Worm (Caenorhabditis elegans) whole organism, young adult: ENCODE measurements around the gene Y37E11AL.9.

ENCODE experiments used
- B0019.2 ChIP-seq: fragments of 200-800 bp; sonication (Bioruptor generic); conservative IDR thresholded peaks from 2 replicates; pipeline ENCODE4 v1.3.6; 2022; ENCODE audit warnings: missing genetic modification reagents, missing genetic modification characterization, missing compliant biosample characterization
- B0035.1 ChIP-seq: sonication (generic microtip); optimal IDR thresholded peaks from 2 replicates; lab custom pipeline; 2016; ENCODE audit warnings: missing genetic modification characterization, mild to moderate bottlenecking, missing compliant biosample characterization, missing genotype, missing genetic modification reagents
- B0336.3 ChIP-seq: fragments of 200-800 bp; sonication (Bioruptor generic); IDR thresholded peaks from 2 replicates; pipeline ENCODE4 v1.3.6; 2022; ENCODE audit warnings: missing genetic modification characterization, missing compliant biosample characterization
- C17E4.6 ChIP-seq: fragments of 200-800 bp; sonication (Bioruptor generic); IDR thresholded peaks from 2 replicates; pipeline ENCODE4 v1.3.6; 2022; ENCODE audit warnings: missing genetic modification reagents, missing genetic modification characterization, missing compliant biosample characterization
- F23B12.7 ChIP-seq: sonication (generic microtip); optimal IDR thresholded peaks from 2 replicates; lab custom pipeline; 2017; ENCODE audit warnings: missing genetic modification characterization, mild to moderate bottlenecking, missing compliant biosample characterization, antibody characterized with exemption, moderate library complexity; ENCODE audit not compliant: insufficient read depth
- F33H1.4 ChIP-seq: fragments of 200-800 bp; sonication (Bioruptor generic); IDR thresholded peaks from 2 replicates; pipeline ENCODE4 v1.3.6; 2022; ENCODE audit warnings: missing genetic modification reagents, missing genetic modification characterization, missing compliant biosample characterization
- F37B4.10 ChIP-seq: fragments of 200-800 bp; sonication (Bioruptor generic); IDR thresholded peaks from 2 replicates; pipeline ENCODE4 v1.3.6; 2022; ENCODE audit warnings: missing genetic modification characterization, missing compliant biosample characterization
- F49E8.2 ChIP-seq: sonication (generic microtip); optimal IDR thresholded peaks from 3 replicates; lab custom pipeline; 2017; ENCODE audit warnings: missing genetic modification characterization, mild to moderate bottlenecking, missing compliant biosample characterization, antibody characterized with exemption, moderate library complexity; ENCODE audit not compliant: insufficient read depth
- F57A8.1 ChIP-seq: fragments of 200-800 bp; sonication (Bioruptor generic); optimal IDR thresholded peaks from 2 replicates; lab custom pipeline; 2018; ENCODE audit warnings: mild to moderate bottlenecking, missing genetic modification characterization, moderate library complexity, missing compliant biosample characterization
- F57C9.4 ChIP-seq: sonication (generic microtip); optimal IDR thresholded peaks from 2 replicates; lab custom pipeline; 2017; ENCODE audit warnings: mild to moderate bottlenecking, missing genetic modification characterization, missing compliant biosample characterization
- K11D2.4 ChIP-seq: fragments of 200-800 bp; sonication (Bioruptor generic); IDR thresholded peaks from 2 replicates; pipeline ENCODE4 v1.3.6; 2022; ENCODE audit warnings: missing genetic modification reagents, missing genetic modification characterization, missing compliant biosample characterization
- K12H6.12 ChIP-seq: fragments of 200-800 bp; sonication (Bioruptor generic); optimal IDR thresholded peaks from 2 replicates; lab custom pipeline; 2018; ENCODE audit warnings: mild to moderate bottlenecking, missing genetic modification characterization, missing compliant biosample characterization
- Y67H2A.10 ChIP-seq: fragments of 200-800 bp; sonication (Bioruptor generic); conservative IDR thresholded peaks from 2 replicates; pipeline ENCODE4 v1.3.6; 2022; ENCODE audit warnings: missing genetic modification reagents, missing genetic modification characterization, missing compliant biosample characterization
- Y79H2A.3 ChIP-seq: fragments of 200-800 bp; sonication (Bioruptor generic); conservative IDR thresholded peaks from 2 replicates; pipeline ENCODE4 v1.3.6; 2022; ENCODE audit warnings: missing genetic modification reagents, missing genetic modification characterization, missing compliant biosample characterization
- aptf-2 ChIP-seq: fragments of 200-800 bp; sonication (Bioruptor generic); conservative IDR thresholded peaks from 2 replicates; pipeline ENCODE4 v1.3.6; 2022; ENCODE audit warnings: missing genetic modification reagents, missing genetic modification characterization, missing compliant biosample characterization
- atf-7 ChIP-seq: sonication (generic microtip); optimal IDR thresholded peaks from 2 replicates; lab custom pipeline; 2017; ENCODE audit warnings: mild to moderate bottlenecking, missing genetic modification characterization, missing compliant biosample characterization
- attf-6 ChIP-seq: fragments of 200-800 bp; sonication (Bioruptor generic); IDR thresholded peaks from 2 replicates; pipeline ENCODE4 v1.3.6; 2022; ENCODE audit warnings: missing genetic modification reagents, missing genetic modification characterization, missing compliant biosample characterization
- cebp-1 ChIP-seq, 2 experiments: fragments of 200-800 bp in 1 of 2; sonication (Bioruptor generic) in 1 of 2; sonication (generic microtip) in 1 of 2; IDR thresholded peaks in 1 of 2; optimal IDR thresholded peaks in 1 of 2; 2 replicates each; pipeline versions ENCODE4 v1.3.6 to Lab custom; 2017 to 2022; ENCODE audit warnings: missing compliant biosample characterization in 2 of 2, missing genetic modification characterization in 2 of 2, mild to moderate bottlenecking in 1 of 2, missing genetic modification reagents in 1 of 2, moderate library complexity in 1 of 2
- cebp-2 ChIP-seq: fragments of 200-800 bp; sonication (Bioruptor generic); IDR thresholded peaks from 2 replicates; pipeline ENCODE4 v1.3.6; 2022; ENCODE audit warnings: missing genetic modification characterization, missing compliant biosample characterization
- ceh-40 ChIP-seq: fragments of 200-800 bp; sonication (Bioruptor generic); IDR thresholded peaks from 2 replicates; pipeline ENCODE4 v1.3.6; 2022; ENCODE audit warnings: missing genetic modification characterization, missing compliant biosample characterization
- die-1 ChIP-seq: sonication (generic microtip); optimal IDR thresholded peaks from 2 replicates; lab custom pipeline; 2016; ENCODE audit warnings: missing genotype, mild to moderate bottlenecking, missing genetic modification characterization, missing compliant biosample characterization
- dpl-1 ChIP-seq: fragments of 150-350 bp; optimal IDR thresholded peaks from 2 replicates; lab custom pipeline; 2014; ENCODE audit warnings: missing biosample characterization, missing genetic modification reagents, missing genetic modification characterization
- ets-4 ChIP-seq: fragments of 200-800 bp; sonication (Bioruptor generic); optimal IDR thresholded peaks from 2 replicates; lab custom pipeline; 2018; ENCODE audit warnings: mild to moderate bottlenecking, missing genetic modification characterization, missing compliant biosample characterization
- fkh-3 ChIP-seq: sonication (generic microtip); optimal IDR thresholded peaks from 2 replicates; lab custom pipeline; 2016; ENCODE audit warnings: mild to moderate bottlenecking, missing genetic modification characterization, missing compliant biosample characterization
- him-1 ChIP-seq: sonication (generic microtip); optimal IDR thresholded peaks from 2 replicates; lab custom pipeline; 2016; ENCODE audit warnings: missing genotype, missing genetic modification reagents, missing genetic modification characterization, missing compliant biosample characterization
- hmg-1.2 ChIP-seq: fragments of 200-800 bp; sonication (Bioruptor generic); IDR thresholded peaks from 2 replicates; pipeline ENCODE4 v1.3.6; 2022; ENCODE audit warnings: missing genetic modification reagents, missing genetic modification characterization, missing compliant biosample characterization
- hmg-20 ChIP-seq: fragments of 200-800 bp; sonication (Bioruptor generic); IDR thresholded peaks from 2 replicates; pipeline ENCODE4 v1.3.6; 2022; ENCODE audit warnings: missing genetic modification reagents, missing genetic modification characterization, missing compliant biosample characterization
- lag-1 ChIP-seq: fragments of 200-800 bp; sonication (Bioruptor generic); IDR thresholded peaks from 2 replicates; pipeline ENCODE4 v1.3.6; 2022; ENCODE audit warnings: missing genetic modification reagents, missing genetic modification characterization, missing compliant biosample characterization
- let-607 ChIP-seq, 2 experiments: fragments of 200-800 bp in 1 of 2; sonication (Bioruptor generic) in 1 of 2; sonication (generic microtip) in 1 of 2; optimal IDR thresholded peaks; 2 replicates each; lab custom pipeline; 2016 to 2018; ENCODE audit warnings: mild to moderate bottlenecking in 2 of 2, missing compliant biosample characterization in 2 of 2, missing genetic modification characterization in 2 of 2, moderate library complexity in 2 of 2, missing genotype in 1 of 2
- lin-35 ChIP-seq, 3 experiments: fragments of 150-350 bp in 2 of 3; sonication (generic microtip) in 1 of 3; optimal IDR thresholded peaks; 2 replicates each; lab custom pipeline; 2014 to 2018; ENCODE audit warnings: missing biosample characterization in 3 of 3, missing genetic modification characterization in 3 of 3, missing genetic modification reagents in 3 of 3
- lsy-27 ChIP-seq: sonication (generic microtip); optimal IDR thresholded peaks from 2 replicates; lab custom pipeline; 2017; ENCODE audit warnings: missing genetic modification characterization, mild to moderate bottlenecking, missing compliant biosample characterization, antibody characterized with exemption, missing genotype, borderline replicate concordance; ENCODE audit not compliant: insufficient read depth
- madf-10 ChIP-seq: sonication (generic microtip); optimal IDR thresholded peaks from 2 replicates; lab custom pipeline; 2016; ENCODE audit warnings: mild to moderate bottlenecking, missing genetic modification characterization, missing compliant biosample characterization
- madf-3 ChIP-seq: fragments of 200-800 bp; sonication (Bioruptor generic); IDR thresholded peaks from 2 replicates; pipeline ENCODE4 v1.3.6; 2022; ENCODE audit warnings: missing genetic modification reagents, missing genetic modification characterization, missing compliant biosample characterization
- madf-8 ChIP-seq: fragments of 200-800 bp; sonication (Bioruptor generic); conservative IDR thresholded peaks from 2 replicates; pipeline ENCODE4 v1.3.6; 2022; ENCODE audit warnings: missing genetic modification reagents, missing genetic modification characterization, missing compliant biosample characterization
- mes-4 ChIP-seq: sonication (generic microtip); optimal IDR thresholded peaks from 2 replicates; lab custom pipeline; 2016; ENCODE audit warnings: missing genotype, missing genetic modification characterization, missing compliant biosample characterization
- nfya-2 ChIP-seq: fragments of 200-800 bp; sonication (Bioruptor generic); IDR thresholded peaks from 2 replicates; pipeline ENCODE4 v1.3.6; 2022; ENCODE audit warnings: missing genetic modification reagents, missing genetic modification characterization, missing compliant biosample characterization
- nhr-179 ChIP-seq: sonication (generic microtip); optimal IDR thresholded peaks from 2 replicates; lab custom pipeline; 2016; ENCODE audit warnings: mild to moderate bottlenecking, missing genetic modification characterization, missing compliant biosample characterization
- rcor-1 ChIP-seq: fragments of 200-800 bp; sonication (Bioruptor generic); IDR thresholded peaks from 2 replicates; pipeline ENCODE4 v1.3.6; 2022; ENCODE audit warnings: missing genetic modification reagents, missing genetic modification characterization, missing compliant biosample characterization
- repo-1 ChIP-seq: sonication (generic microtip); optimal IDR thresholded peaks from 2 replicates; lab custom pipeline; 2017; ENCODE audit warnings: mild to moderate bottlenecking, missing genetic modification characterization, missing compliant biosample characterization
- rpc-1 ChIP-seq, 2 experiments: fragments of 150-350 bp in 1 of 2; sonication (generic microtip) in 1 of 2; optimal IDR thresholded peaks; 2 replicates each; lab custom pipeline; 2014 to 2018; ENCODE audit warnings: missing biosample characterization in 1 of 2, missing genetic modification characterization in 1 of 2, missing genetic modification reagents in 1 of 2, missing genotype in 1 of 2
- snpc-1.1 ChIP-seq: sonication (generic microtip); optimal IDR thresholded peaks from 2 replicates; lab custom pipeline; 2017; ENCODE audit warnings: missing genetic modification characterization, mild to moderate bottlenecking, missing compliant biosample characterization, antibody characterized with exemption, moderate library complexity, missing genotype, missing genetic modification reagents; ENCODE audit not compliant: insufficient read depth
- sptf-2 ChIP-seq: fragments of 200-800 bp; sonication (Bioruptor generic); optimal IDR thresholded peaks from 2 replicates; lab custom pipeline; 2018; ENCODE audit warnings: mild to moderate bottlenecking, missing genetic modification characterization, missing compliant biosample characterization
- tbx-9 ChIP-seq: sonication (generic microtip); optimal IDR thresholded peaks from 2 replicates; lab custom pipeline; 2016; ENCODE audit warnings: borderline replicate concordance, missing genetic modification characterization, inconsistent platforms, missing compliant biosample characterization
- zfh-2 ChIP-seq: fragments of 200-800 bp; sonication (Bioruptor generic); conservative IDR thresholded peaks from 2 replicates; pipeline ENCODE4 v1.3.6; 2022; ENCODE audit warnings: missing genetic modification reagents, missing genetic modification characterization, missing compliant biosample characterization
- ztf-18 ChIP-seq: sonication (generic microtip); optimal IDR thresholded peaks from 2 replicates; lab custom pipeline; 2016; ENCODE audit warnings: missing genotype, mild to moderate bottlenecking, missing genetic modification characterization, missing compliant biosample characterization
- ztf-26 ChIP-seq: sonication (generic microtip); optimal IDR thresholded peaks from 2 replicates; lab custom pipeline; 2017; ENCODE audit warnings: missing genetic modification characterization, missing compliant biosample characterization

Gene Y37E11AL.9

DNA sequence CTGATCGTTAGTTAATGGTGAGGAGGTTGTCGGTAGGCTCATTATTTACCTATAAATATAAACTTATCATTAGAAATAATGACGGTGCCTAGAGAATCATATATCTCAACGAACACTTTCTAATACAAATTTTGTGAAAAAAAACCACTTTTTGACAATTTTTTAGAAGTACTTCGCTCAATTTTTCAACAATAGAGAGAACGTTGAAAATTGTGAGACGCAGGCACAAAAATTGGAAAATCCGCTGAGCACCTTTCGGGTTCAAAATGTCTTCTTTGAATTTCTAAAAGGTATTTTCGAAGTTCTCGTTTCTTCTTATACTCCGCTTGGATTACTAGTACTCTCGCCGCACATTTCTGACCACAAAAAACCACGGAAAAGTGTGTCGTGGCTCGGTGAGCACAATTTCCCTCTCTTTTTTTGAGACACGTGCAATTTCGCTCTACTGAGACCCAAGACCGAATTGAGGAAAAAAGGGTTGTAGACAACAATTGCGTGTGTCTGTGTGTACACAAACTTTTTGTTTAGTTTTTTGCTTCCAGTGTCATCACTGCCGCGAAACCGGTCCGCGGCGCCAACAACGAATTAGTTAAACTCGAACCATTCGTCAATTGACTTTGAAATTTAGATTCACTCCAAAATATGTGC, 40.5 kb upstream of the Y37E11AL.9 start, which contains the start of gene nape-1:
TSS of gene nape-1 (minus strand) at position 51 of the 648 bp plus-strand sequence.
- TF ChIP-seq die-1 (tag; lab: Kevin White, UChicago) (no peak), K12H6.12 (peak; percentile 10), nfya-2 (GFP tag; lab: Robert Waterston, UW) (no peak), B0019.2 (no peak), K11D2.4 (GFP tag; lab: Robert Waterston, UW) (peak; percentile 51; the same call in 1 of the 2 replicates), atf-7 (tag; lab: Kevin White, UChicago) (no peak), dpl-1 (GFP tag; lab: Kevin White, UChicago) (no peak), ztf-26 (tag; lab: Kevin White, UChicago) (no peak), F23B12.7 (tag; lab: Kevin White, UChicago) (no peak), F33H1.4 (no peak), B0336.3 (no peak), F49E8.2 (tag; lab: Kevin White, UChicago) (no peak), tbx-9 (tag; lab: Kevin White, UChicago) (no peak), rcor-1 (no peak), ceh-40 (GFP tag; lab: Robert Waterston, UW) (no peak), lsy-27 (tag; lab: Kevin White, UChicago) (no peak), hmg-20 (GFP tag; lab: Robert Waterston, UW) (no peak), Y79H2A.3 (no peak), F37B4.10 (GFP tag; lab: Robert Waterston, UW) (no peak), madf-10 (tag; lab: Kevin White, UChicago) (no peak), B0035.1 (tag; lab: Kevin White, UChicago) (no peak), mes-4 (tag; lab: Kevin White, UChicago) (no peak), aptf-2 (GFP tag; lab: Robert Waterston, UW) (no peak), Y67H2A.10 (GFP tag; lab: Robert Waterston, UW) (no peak), madf-3 (GFP tag; lab: Robert Waterston, UW) (no peak), him-1 (no peak), lin-35 (GFP tag; optimal IDR thresholded peaks at IDR 0.05; lab: Kevin White, UChicago) (no peak), zfh-2 (no peak; the same call in 1 of the 2 replicates), rpc-1 (optimal IDR thresholded peaks at IDR 0.05; lab: Kevin White, UChicago) (no peak), rpc-1 (tag; optimal IDR thresholded peaks at IDR 0.05; lab: Kevin White, UChicago) (no peak), fkh-3 (tag; lab: Kevin White, UChicago) (no peak), snpc-1.1 (no peak), F57A8.1 (GFP tag; lab: Kevin White, UChicago) (no peak), cebp-1 (GFP tag; IDR thresholded peaks at IDR 0.05; lab: Robert Waterston, UW) (no peak), cebp-1 (tag; optimal IDR thresholded peaks at IDR 0.05; lab: Kevin White, UChicago) (peak; percentile 25), C17E4.6 (GFP tag; lab: Robert Waterston, UW) (no peak), let-607 (tag; optimal IDR thresholded peaks at IDR 0.05; lab: Kevin White, UChicago) (peak; percentile 6 to 7), nhr-179 (no peak), ets-4 (GFP tag; lab: Kevin White, UChicago) (no peak), repo-1 (tag; lab: Kevin White, UChicago) (no peak), ztf-18 (tag; lab: Kevin White, UChicago) (no peak), cebp-2 (GFP tag; lab: Robert Waterston, UW) (no peak), attf-6 (no peak), lag-1 (no peak), F57C9.4 (tag; lab: Kevin White, UChicago) (no peak), hmg-1.2 (GFP tag; lab: Robert Waterston, UW) (no peak), sptf-2 (GFP tag; lab: Kevin White, UChicago) (no peak), madf-8 (GFP tag; lab: Robert Waterston, UW) (no peak)
